Worm (Caenorhabditis elegans) whole organism, L4/young adult: Measurements from ENCODE around the gene pbo-5.

Experiments used
- W03F9.2 ChIP-seq: fragments of 150-350 bp; optimal IDR thresholded peaks from 2 replicates; lab custom pipeline; 2014; ENCODE audit warnings: missing biosample characterization, missing genetic modification characterization
- dao-5 ChIP-seq: sonication (generic microtip); optimal IDR thresholded peaks from 2 replicates; lab custom pipeline; 2016; ENCODE audit warnings: missing genotype, missing genetic modification characterization, moderate library complexity, missing compliant biosample characterization
- him-1 ChIP-seq: sonication (generic microtip); optimal IDR thresholded peaks from 2 replicates; lab custom pipeline; 2016; ENCODE audit warnings: missing genotype, missing genetic modification reagents, missing genetic modification characterization, missing compliant biosample characterization

- TF ChIP-seq him-1 (tag; lab: Kevin White, UChicago), result no peak
- no peak for TF ChIP-seq W03F9.2 (tag; lab: Kevin White, UChicago)
- no peak for TF ChIP-seq dao-5 (tag; lab: Kevin White, UChicago)
These were observed 47.0 kb upstream of the pbo-5 start, which contains the start of gene F31D4.8 for ce11 chrV:20868329-20868728.
